Fruit fly (Drosophila melanogaster) whole organism, embryonic: ENCODE results near the gene mRpL12.
A peak's percentile ranks its signal among the peaks of the same experiment; 100 is the strongest.

ENCODE experiments used
- Awh ChIP-seq: fragments of 200-800 bp; sonication (Bioruptor generic); IDR thresholded peaks from 2 replicates; pipeline ENCODE4, ENCODE4 v1.3.6; 2022; ENCODE audit warnings: missing biosample characterization, missing genetic modification characterization
- C15 ChIP-seq: fragments of 200-800 bp; sonication (Bioruptor generic); IDR thresholded peaks from 3 replicates; pipeline ENCODE4 v1.3.6; 2022; ENCODE audit warnings: missing biosample characterization, missing genetic modification characterization
- CG10274 ChIP-seq: fragments of 200-800 bp; sonication (Bioruptor generic); optimal IDR thresholded peaks from 3 replicates; lab custom pipeline; 2017; ENCODE audit warnings: missing biosample characterization, mild to moderate bottlenecking, missing genetic modification characterization
- CG12155 ChIP-seq: fragments of 200-800 bp; sonication (Bioruptor generic); optimal IDR thresholded peaks from 3 replicates; lab custom pipeline; 2016; ENCODE audit warnings: missing biosample characterization, missing genetic modification characterization
- CG14860 ChIP-seq: fragments of 200-800 bp; sonication (Bioruptor generic); IDR thresholded peaks from 3 replicates; pipeline ENCODE4 v1.3.6; 2022; ENCODE audit warnings: missing biosample characterization, missing genetic modification characterization; ENCODE audit not compliant: partially characterized antibody
- CG15073 ChIP-seq: fragments of 200-800 bp; sonication (Bioruptor generic); optimal IDR thresholded peaks from 2 replicates; lab custom pipeline; 2016; ENCODE audit warnings: missing biosample characterization, missing genetic modification characterization
- CG15479 ChIP-seq: fragments of 200-800 bp; sonication (Bioruptor generic); optimal IDR thresholded peaks from 3 replicates; lab custom pipeline; 2019; ENCODE audit warnings: missing biosample characterization, mild to moderate bottlenecking, missing genetic modification characterization, moderate library complexity
- CG16779 ChIP-seq: fragments of 200-800 bp; sonication (Bioruptor generic); IDR thresholded peaks from 2 replicates; pipeline ENCODE4 v1.3.6; 2022; ENCODE audit warnings: missing biosample characterization, missing genetic modification characterization
- CG16815 ChIP-seq: fragments of 200-800 bp; sonication (Bioruptor generic); optimal IDR thresholded peaks from 3 replicates; lab custom pipeline; 2017; ENCODE audit warnings: missing biosample characterization, mild to moderate bottlenecking, missing genetic modification characterization
- CG17568 ChIP-seq: fragments of 200-800 bp; sonication (Bioruptor generic); optimal IDR thresholded peaks from 2 replicates; lab custom pipeline; 2018; ENCODE audit warnings: missing biosample characterization, mild to moderate bottlenecking, missing genetic modification characterization, moderate library complexity
- CG2202 ChIP-seq: fragments of 200-800 bp; sonication (Bioruptor generic); optimal IDR thresholded peaks from 2 replicates; lab custom pipeline; 2018; ENCODE audit warnings: missing biosample characterization, mild to moderate bottlenecking, missing genetic modification characterization
- CG3163 ChIP-seq: fragments of 200-800 bp; sonication (Bioruptor generic); optimal IDR thresholded peaks from 3 replicates; lab custom pipeline; 2016; ENCODE audit warnings: missing biosample characterization, missing genetic modification characterization
- CG32767 ChIP-seq: fragments of 200-800 bp; sonication (Bioruptor generic); IDR thresholded peaks from 2 replicates; pipeline ENCODE4 v1.3.6; 2022; ENCODE audit warnings: missing biosample characterization, missing genetic modification characterization
- CG9932 ChIP-seq: fragments of 200-800 bp; sonication (Bioruptor generic); IDR thresholded peaks from 2 replicates; pipeline ENCODE4 v1.3.6; 2022; ENCODE audit warnings: missing biosample characterization, missing genetic modification characterization
- D ChIP-seq, 2 experiments: fragments of 200-800 bp in 1 of 2; fragments of >200 bp in 1 of 2; sonication (Bioruptor generic) in 1 of 2; optimal IDR thresholded peaks; 2 replicates in 1 of 2; 3 replicates in 1 of 2; lab custom pipeline; 2017; ENCODE audit warnings: mild to moderate bottlenecking in 1 of 2, missing biosample characterization in 1 of 2, missing genetic modification characterization in 1 of 2, missing genetic modification reagents in 1 of 2
- Doc2 ChIP-seq: fragments of 200-800 bp; sonication (Bioruptor generic); IDR thresholded peaks from 2 replicates; pipeline ENCODE4 v1.3.6; 2022; ENCODE audit warnings: missing biosample characterization, missing genetic modification characterization
- Dp ChIP-seq: fragments of 200-800 bp; sonication (Bioruptor generic); optimal IDR thresholded peaks from 2 replicates; lab custom pipeline; 2018; ENCODE audit warnings: missing biosample characterization, mild to moderate bottlenecking, missing genetic modification characterization, moderate library complexity
- E2f1 ChIP-seq: fragments of 200-800 bp; sonication (Bioruptor generic); IDR thresholded peaks from 2 replicates; pipeline ENCODE4 v1.3.6; 2022; ENCODE audit warnings: missing biosample characterization, missing genetic modification characterization
- Ets65A ChIP-seq: fragments of 200-800 bp; sonication (Bioruptor generic); peaks from one replicate; lab custom pipeline; 2016; ENCODE audit warnings: missing biosample characterization, missing genetic modification characterization
- Hey ChIP-seq: fragments of 200-800 bp; sonication (Bioruptor generic); optimal IDR thresholded peaks from 3 replicates; lab custom pipeline; 2018; ENCODE audit warnings: missing biosample characterization, mild to moderate bottlenecking, missing genetic modification characterization
- Neu2 ChIP-seq: fragments of 200-800 bp; sonication (Bioruptor generic); optimal IDR thresholded peaks from 3 replicates; lab custom pipeline; 2016; ENCODE audit warnings: missing biosample characterization, missing genetic modification characterization, borderline replicate concordance
- abd-A ChIP-seq: fragments of 200-800 bp; sonication (Bioruptor generic); optimal IDR thresholded peaks from 3 replicates; lab custom pipeline; 2019; ENCODE audit warnings: missing biosample characterization, mild to moderate bottlenecking, missing genetic modification characterization, moderate library complexity
- bcd ChIP-seq: fragments of 200-800 bp; sonication (Bioruptor generic); optimal IDR thresholded peaks from 2 replicates; lab custom pipeline; 2017; ENCODE audit warnings: missing biosample characterization, mild to moderate bottlenecking, missing genetic modification characterization
- btn ChIP-seq: fragments of 200-800 bp; sonication (Bioruptor generic); optimal IDR thresholded peaks from 2 replicates; lab custom pipeline; 2016; ENCODE audit warnings: missing biosample characterization, missing genetic modification characterization
- cad ChIP-seq: fragments of >200 bp; optimal IDR thresholded peaks from 2 replicates; lab custom pipeline; 2017; ENCODE audit warnings: missing biosample characterization, missing genetic modification characterization
- chinmo ChIP-seq: fragments of 200-800 bp; sonication (Bioruptor generic); IDR thresholded peaks from 4 replicates; pipeline ENCODE4 v1.3.6; 2022; ENCODE audit warnings: missing biosample characterization, missing genetic modification characterization; ENCODE audit not compliant: partially characterized antibody
- cwo ChIP-seq: fragments of 200-800 bp; sonication (Bioruptor generic); optimal IDR thresholded peaks from 3 replicates; lab custom pipeline; 2017; ENCODE audit warnings: missing biosample characterization, missing genetic modification characterization, mild to moderate bottlenecking, moderate library complexity, missing genetic modification reagents
- dmrt11E ChIP-seq: fragments of 200-800 bp; sonication (Bioruptor generic); optimal IDR thresholded peaks from 3 replicates; lab custom pipeline; 2018; ENCODE audit warnings: missing biosample characterization, mild to moderate bottlenecking, missing genetic modification characterization, moderate library complexity
- grn ChIP-seq: fragments of 200-800 bp; sonication (Bioruptor generic); optimal IDR thresholded peaks from 3 replicates; lab custom pipeline; 2017; ENCODE audit warnings: missing biosample characterization, missing genetic modification characterization
- insv ChIP-seq, 2 experiments: fragments of 200-800 bp; sonication (Bioruptor generic); optimal IDR thresholded peaks; 3 replicates each; lab custom pipeline; 2016 to 2018; ENCODE audit warnings: missing biosample characterization in 2 of 2, missing genetic modification characterization in 2 of 2
- klu ChIP-seq: fragments of 200-800 bp; sonication (Bioruptor generic); IDR thresholded peaks from 2 replicates; pipeline ENCODE4 v1.3.6; 2022; ENCODE audit warnings: missing biosample characterization, missing genetic modification characterization
- kni ChIP-seq: fragments of 200-800 bp; sonication (Bioruptor generic); optimal IDR thresholded peaks from 3 replicates; lab custom pipeline; 2017; ENCODE audit warnings: mild to moderate bottlenecking, missing biosample characterization, missing genetic modification reagents, missing genetic modification characterization
- lov ChIP-seq, 2 experiments: fragments of 200-800 bp in 1 of 2; fragments of >200 bp in 1 of 2; sonication (Bioruptor generic) in 1 of 2; IDR thresholded peaks in 1 of 2; optimal IDR thresholded peaks in 1 of 2; 2 replicates in 1 of 2; 3 replicates in 1 of 2; pipeline versions ENCODE4 v1.3.6 to Lab custom; 2017 to 2022; ENCODE audit warnings: missing biosample characterization in 1 of 2, missing genetic modification characterization in 1 of 2
- ro ChIP-seq: fragments of 200-800 bp; sonication (Bioruptor generic); IDR thresholded peaks from 2 replicates; pipeline ENCODE4 v1.3.6; 2022; ENCODE audit warnings: missing biosample characterization, missing genetic modification characterization
- run ChIP-seq: fragments of 200-800 bp; sonication (Bioruptor generic); optimal IDR thresholded peaks from 3 replicates; lab custom pipeline; 2018; ENCODE audit warnings: missing biosample characterization, mild to moderate bottlenecking, missing genetic modification characterization
- salm ChIP-seq: fragments of 200-800 bp; sonication (Bioruptor generic); optimal IDR thresholded peaks from 2 replicates; lab custom pipeline; 2018; ENCODE audit warnings: missing biosample characterization, mild to moderate bottlenecking, missing genetic modification characterization
- sc ChIP-seq, 3 experiments: fragments of >200 bp in 2 of 3; fragments of 200-800 bp in 1 of 3; sonication (Bioruptor generic) in 1 of 3; optimal IDR thresholded peaks; 2 replicates in 2 of 3; 3 replicates in 1 of 3; lab custom pipeline; 2017; ENCODE audit warnings: mild to moderate bottlenecking in 1 of 3, missing biosample characterization in 1 of 3, missing genetic modification characterization in 1 of 3, missing genetic modification reagents in 1 of 3
- so ChIP-seq: fragments of 200-800 bp; sonication (Bioruptor generic); IDR thresholded peaks from 3 replicates; pipeline ENCODE4 v1.3.6; 2022; ENCODE audit warnings: missing biosample characterization, missing genetic modification characterization
- sob ChIP-seq: fragments of 200-800 bp; sonication (Bioruptor generic); IDR thresholded peaks from 2 replicates; pipeline ENCODE4 v1.3.6; 2022; ENCODE audit warnings: missing biosample characterization, missing genetic modification characterization
- tap ChIP-seq: fragments of 200-800 bp; optimal IDR thresholded peaks from 3 replicates; lab custom pipeline; 2019; ENCODE audit warnings: missing biosample characterization, mild to moderate bottlenecking, missing genetic modification characterization, moderate library complexity
- tll ChIP-seq, 2 experiments: fragments of 200-800 bp in 1 of 2; fragments of >200 bp in 1 of 2; sonication (Bioruptor generic) in 1 of 2; optimal IDR thresholded peaks; 2 replicates each; lab custom pipeline; 2017 to 2019; ENCODE audit warnings: missing biosample characterization in 2 of 2, missing genetic modification characterization in 2 of 2, mild to moderate bottlenecking in 1 of 2, moderate library complexity in 1 of 2
- twi ChIP-seq: fragments of 200-800 bp; optimal IDR thresholded peaks from 2 replicates; lab custom pipeline; 2019; ENCODE audit warnings: missing biosample characterization, mild to moderate bottlenecking, missing genetic modification characterization, moderate library complexity
- zen ChIP-seq: fragments of 200-800 bp; sonication (Bioruptor generic); optimal IDR thresholded peaks from 3 replicates; lab custom pipeline; 2018; ENCODE audit warnings: missing biosample characterization, mild to moderate bottlenecking, missing genetic modification characterization, moderate library complexity

The mRpL12 gene

DNA sequence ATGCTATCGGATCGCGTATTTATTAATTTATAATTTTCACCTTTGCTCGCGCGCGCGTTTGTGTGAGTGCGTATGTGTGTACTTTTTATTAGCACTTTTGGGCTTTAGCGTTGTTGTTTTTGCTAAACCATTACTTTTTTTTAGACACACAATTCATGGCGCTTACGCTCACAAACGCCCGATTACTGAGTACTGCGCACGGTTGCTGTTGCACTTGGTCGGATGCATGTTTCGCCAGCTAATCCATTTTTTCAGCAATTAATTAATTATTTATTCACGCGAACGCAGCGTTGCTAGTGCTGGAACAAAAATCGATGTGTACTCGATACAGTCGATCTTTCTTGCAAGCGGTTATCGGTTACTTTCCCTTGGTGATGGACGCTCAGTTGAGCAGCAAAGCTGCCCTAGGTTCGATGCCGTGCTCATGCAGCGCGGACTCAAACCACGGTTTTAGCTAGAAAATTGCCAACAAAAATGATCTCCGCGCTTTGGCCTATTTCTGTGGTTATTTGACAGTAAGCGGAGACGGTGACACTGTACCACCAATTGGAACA, 41.2 kb downstream of the mRpL12 start, which contains the start of the genes smg and CG5087 (continued):
- TF ChIP-seq CG14860 (GFP tag; lab: Robert Waterston, UW) (peak; percentile 51; the same call in 2 of the 3 replicates), so (GFP tag; lab: Robert Waterston, UW) (no peak; the same call in 2 of the 3 replicates), chinmo (peak; percentile 86; the same call in 3 of the 4 replicates), sc (optimal IDR thresholded peaks at IDR 0.05; lab: Kevin White, UChicago) (no peak), sc (GFP tag; optimal IDR thresholded peaks at IDR 0.05; lab: Kevin White, UChicago) (no peak), D (optimal IDR thresholded peaks at IDR 0.05; lab: Kevin White, UChicago) (no peak), D (GFP tag; optimal IDR thresholded peaks at IDR 0.05; lab: Kevin White, UChicago) (no peak), E2f1 (peak; percentile 14; the same call in 1 of the 2 replicates), dmrt11E (tag; lab: Kevin White, UChicago) (no peak), sob (GFP tag; lab: Robert Waterston, UW) (peak; percentile 70), bcd (peak; percentile 58), run (tag; lab: Kevin White, UChicago) (no peak)
- TF ChIP-seq, all 482 proteins: peak for 227

DNA sequence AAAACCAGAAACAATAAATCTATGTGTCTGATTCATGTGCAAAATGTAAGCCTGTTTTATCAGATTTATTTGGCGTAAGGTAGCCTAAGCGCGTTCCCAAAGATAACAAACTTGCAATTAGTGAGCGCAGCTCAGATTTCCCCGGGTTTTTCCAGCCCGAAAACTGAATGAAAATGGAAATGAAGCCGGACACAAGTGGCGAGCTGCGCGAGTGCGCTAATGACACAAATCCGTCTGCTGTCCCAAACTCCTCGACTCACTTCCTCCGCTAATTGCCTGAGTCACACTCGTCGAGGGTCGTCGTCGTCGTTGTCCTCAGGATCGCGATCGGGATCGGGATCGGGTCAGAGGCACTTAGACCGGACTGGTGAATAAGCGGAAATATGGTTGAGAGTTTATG, 45.9 kb downstream of the mRpL12 start:
- no peak for TF ChIP-seq btn (GFP tag; lab: Kevin White, UChicago)
- TF ChIP-seq lov (optimal IDR thresholded peaks at IDR 0.05; lab: Kevin White, UChicago) = no peak
- TF ChIP-seq lov (GFP tag; IDR thresholded peaks at IDR 0.05; lab: Robert Waterston, UW) = peak; percentile 60; the same call in 1 of the 3 replicates
- TF ChIP-seq CG3163 (GFP tag; lab: Kevin White, UChicago) = no peak
- TF ChIP-seq CG15479 (GFP tag; lab: Kevin White, UChicago) = peak; percentile 78
- peak; percentile 61 for TF ChIP-seq Ets65A (GFP tag; lab: Kevin White, UChicago)
- TF ChIP-seq zen = peak; percentile 98
- TF ChIP-seq tll (GFP tag; optimal IDR thresholded peaks at IDR 0.05; lab: Kevin White, UChicago) = peak in 1 of 2 experiments; percentile 86
- TF ChIP-seq Doc2 = no peak

DNA sequence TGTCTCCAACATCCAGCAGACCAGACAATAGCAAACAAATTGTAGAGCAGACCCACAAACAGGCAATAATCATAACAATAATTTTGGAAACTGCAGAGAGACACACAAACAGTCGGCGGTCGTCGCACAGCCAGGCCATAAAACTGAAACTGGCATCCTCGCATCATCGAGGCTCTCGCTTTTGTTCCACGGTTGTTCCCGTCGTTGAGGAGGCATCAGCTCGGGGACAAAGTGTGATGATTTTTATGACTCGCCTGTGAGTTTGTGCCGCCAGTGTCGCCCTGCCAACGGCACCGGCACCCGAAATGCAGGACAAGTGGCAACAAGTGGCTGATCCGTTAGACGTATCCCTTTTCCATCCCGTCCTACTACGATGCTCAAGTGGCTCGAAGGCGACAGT, 46.8 kb downstream of the mRpL12 start:
- no peak for TF ChIP-seq Neu2
- TF ChIP-seq CG17568 = no peak
- TF ChIP-seq cad (GFP tag; lab: Kevin White, UChicago) = peak; percentile 94
- peak; percentile 90 for TF ChIP-seq zen
- TF ChIP-seq D (optimal IDR thresholded peaks at IDR 0.05; lab: Kevin White, UChicago) = peak; percentile 71
- TF ChIP-seq D (GFP tag; optimal IDR thresholded peaks at IDR 0.05; lab: Kevin White, UChicago) = no peak
- no peak for TF ChIP-seq tap (tag; lab: Kevin White, UChicago)
- peak; percentile 4 for TF ChIP-seq abd-A
- no peak for TF ChIP-seq CG12155 (GFP tag; lab: Kevin White, UChicago)
- TF ChIP-seq C15 = no peak
- TF ChIP-seq Awh (GFP tag; lab: Robert Waterston, UW) = no peak
- TF ChIP-seq CG10274 (GFP tag; lab: Kevin White, UChicago) = no peak
- no peak for TF ChIP-seq klu (GFP tag; lab: Robert Waterston, UW)
- no peak for TF ChIP-seq CG32767
- no peak for TF ChIP-seq insv (GFP tag; optimal IDR thresholded peaks at IDR 0.05; lab: Kevin White, UChicago)
- TF ChIP-seq tll (GFP tag; optimal IDR thresholded peaks at IDR 0.05; lab: Kevin White, UChicago) = peak in 1 of 2 experiments; percentile 61
- TF ChIP-seq cwo = no peak
- TF ChIP-seq grn (GFP tag; lab: Kevin White, UChicago) = no peak
- no peak for TF ChIP-seq Dp
- 0 out of 2 replicates have a peak, but pooled peaks have one; percentile 3 for TF ChIP-seq CG16779 (GFP tag; lab: Robert Waterston, UW)
- peak; percentile 21 for TF ChIP-seq kni (GFP tag; lab: Kevin White, UChicago)
- peak; percentile 3 for TF ChIP-seq twi
- TF ChIP-seq salm (tag; lab: Kevin White, UChicago) = no peak
- no peak for TF ChIP-seq CG16815
- peak; percentile 84 for TF ChIP-seq CG15073 (GFP tag; lab: Kevin White, UChicago)
- no peak for TF ChIP-seq CG2202 (tag; lab: Kevin White, UChicago)
- TF ChIP-seq CG3163 (GFP tag; lab: Kevin White, UChicago) = no peak
- no peak for TF ChIP-seq ro (GFP tag; lab: Robert Waterston, UW)
- TF ChIP-seq CG9932 = 0 out of 2 replicates have a peak, but pooled peaks have one; percentile 19
- TF ChIP-seq Hey = no peak
